Worm (Caenorhabditis elegans): ENCODE data around the gene sdz-27.

The sdz-27 gene

DNA sequence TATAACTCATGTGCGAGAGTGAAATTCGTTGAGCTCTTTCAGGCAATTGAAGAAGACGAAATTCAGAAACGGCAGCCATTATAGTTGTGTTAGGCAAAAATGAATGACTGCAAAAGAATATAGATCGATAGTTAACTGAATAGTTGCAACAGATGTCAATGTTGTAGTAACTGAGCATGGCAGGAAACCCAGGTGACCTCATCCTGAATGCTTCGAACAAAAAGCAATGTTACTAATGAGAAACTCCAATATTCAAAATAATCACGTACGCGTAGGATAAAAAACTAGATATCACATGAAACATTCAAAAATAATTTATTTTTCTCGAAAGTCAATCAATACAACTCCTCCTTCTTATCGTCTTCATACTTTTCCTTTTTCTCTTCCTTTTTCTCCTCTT, 24.4 kb upstream of the sdz-27 start, which contains the start of gene fbxb-9 (continued):
- TF ChIP-seq chd-7 (tag; optimal IDR thresholded peaks at IDR 0.05) = no peak
- no peak for TF ChIP-seq hsf-1 (GFP tag; IDR thresholded peaks at IDR 0.05)

DNA sequence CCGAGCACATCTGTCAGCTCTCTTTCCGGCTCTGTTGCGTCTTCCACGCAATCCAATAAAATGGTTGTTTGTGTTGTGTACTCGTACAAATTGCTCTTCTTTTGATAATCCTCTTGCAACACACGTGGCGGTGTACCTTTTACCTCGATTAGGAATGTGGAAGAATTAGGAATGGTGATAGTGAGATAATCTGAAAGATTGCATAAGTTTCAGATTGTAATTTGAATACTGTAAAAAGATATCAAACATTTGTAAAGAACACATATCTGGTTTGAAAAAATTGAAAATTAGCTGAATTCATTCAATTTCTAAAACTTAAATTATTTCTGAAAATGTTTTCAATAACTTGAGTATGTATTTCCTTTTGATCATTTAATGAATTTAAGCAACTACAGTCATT, 22.0 kb upstream of the sdz-27 start, which contains the start of gene C08F8.6:
TSS of gene C08F8.6 (minus strand) at position 101 of the 400 bp plus-strand sequence.
- 0 out of 2 replicates have a peak, but pooled peaks have one; percentile 44 for TF ChIP-seq lag-1 (GFP tag; IDR thresholded peaks at IDR 0.05)
- TF ChIP-seq lsy-27 (tag; optimal IDR thresholded peaks at IDR 0.05; ENCODE audit: borderline replicate concordance, insufficient read depth) = no peak

DNA sequence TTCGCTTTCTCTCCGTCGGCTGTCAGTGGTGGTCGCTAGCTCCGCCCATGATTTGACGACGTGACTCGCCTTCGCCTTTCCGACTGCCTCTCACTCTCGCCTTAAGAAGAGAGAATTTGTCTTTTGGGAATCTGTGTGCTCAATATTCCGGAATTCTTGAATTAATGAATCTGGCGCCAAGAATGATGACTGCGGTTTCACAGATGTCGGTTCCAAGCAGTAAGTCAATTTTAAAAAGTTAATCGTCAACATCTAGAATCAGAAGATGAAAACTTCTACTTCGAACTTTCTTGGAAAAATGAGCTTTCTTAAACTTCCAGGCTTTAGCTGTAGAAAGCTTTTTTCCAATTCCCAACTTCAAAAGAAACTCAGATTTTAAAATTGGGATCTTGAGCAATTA, 17.2 kb upstream of the sdz-27 start, which contains the start of gene nhr-67:
TSS of gene nhr-67 (plus strand) at position 97 of the 400 bp plus-strand sequence.
- no peak for TF ChIP-seq madf-3 (GFP tag; IDR thresholded peaks at IDR 0.05)
- no peak for TF ChIP-seq madf-6 (GFP tag; IDR thresholded peaks at IDR 0.05)
- TF ChIP-seq tlf-1 (GFP tag; optimal IDR thresholded peaks at IDR 0.05) = no peak
- TF ChIP-seq pbrm-1 (GFP tag; IDR thresholded peaks at IDR 0.05) = no peak
- TF ChIP-seq B0336.3 (GFP tag; IDR thresholded peaks at IDR 0.05) = no peak
- no peak for TF ChIP-seq mxl-1 (tag; optimal IDR thresholded peaks at IDR 0.05)
- no peak for TF ChIP-seq tbx-9 (tag; optimal IDR thresholded peaks at IDR 0.05; ENCODE audit: borderline replicate concordance)
- TF ChIP-seq hlh-12 (tag; optimal IDR thresholded peaks at IDR 0.05) = no peak
- TF ChIP-seq Y79H2A.3 (GFP tag; conservative IDR thresholded peaks at IDR 0.05) = no peak
- no peak for TF ChIP-seq snpc-1.3 (tag; optimal IDR thresholded peaks at IDR 0.05; ENCODE audit: insufficient read depth)
- TF ChIP-seq ztf-26 (tag; optimal IDR thresholded peaks at IDR 0.05) = no peak
- no peak for TF ChIP-seq C06A6.2 (GFP tag; conservative IDR thresholded peaks at IDR 0.05)
- no peak for TF ChIP-seq Y53F4B.3 (GFP tag; IDR thresholded peaks at IDR 0.05)
- TF ChIP-seq hlh-26 (GFP tag; conservative IDR thresholded peaks at IDR 0.05) = no peak
- TF ChIP-seq ets-4 (GFP tag; optimal IDR thresholded peaks at IDR 0.05) = no peak
- TF ChIP-seq nhr-179 (tag; optimal IDR thresholded peaks at IDR 0.05) = no peak
- no peak for TF ChIP-seq nfya-1 (tag; optimal IDR thresholded peaks at IDR 0.05; ENCODE audit: borderline replicate concordance, insufficient read depth)

DNA sequence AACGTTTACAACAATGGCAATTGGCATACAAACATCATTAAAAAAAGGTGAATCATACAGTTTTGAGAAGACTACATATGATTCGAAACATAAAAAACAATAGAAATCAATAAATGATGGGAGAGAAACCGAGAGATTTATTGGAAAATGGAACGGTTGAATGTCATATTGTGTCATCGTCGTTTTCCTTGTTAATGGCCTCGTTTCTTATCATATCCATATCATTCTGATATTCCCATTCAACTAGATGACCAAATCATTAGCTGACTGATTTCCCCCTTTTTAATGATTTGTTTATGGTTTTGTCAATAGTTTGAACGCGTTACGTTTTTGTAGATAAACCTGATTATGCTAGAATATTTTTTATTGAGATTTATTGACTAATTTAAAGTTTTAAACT, 12.1 kb upstream of the sdz-27 start:
- TF ChIP-seq ztf-26 (tag; optimal IDR thresholded peaks at IDR 0.05) = no peak

DNA sequence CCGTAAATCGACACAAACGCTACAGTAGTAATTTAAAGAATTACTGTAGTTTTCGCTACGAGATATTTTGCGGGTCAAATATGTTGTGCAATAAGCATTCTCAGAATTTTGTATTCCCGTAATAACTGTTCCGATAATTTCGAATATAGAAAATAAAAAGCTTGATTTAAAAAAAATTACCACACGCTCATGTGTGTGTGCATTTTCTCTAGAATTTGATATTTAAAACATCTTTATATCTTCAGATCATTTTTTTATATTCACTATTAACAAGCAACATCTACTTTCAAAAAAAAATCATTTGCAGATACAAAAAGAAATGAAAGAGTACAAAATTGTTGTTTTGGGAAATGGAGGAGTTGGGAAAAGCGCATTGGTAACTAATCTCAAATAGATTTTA, 9.9 kb upstream of the sdz-27 start, which contains the start of gene rap-3:
TSS of gene rap-3 (plus strand) at position 301 of the 400 bp plus-strand sequence.
- TF ChIP-seq Y95B8A.8 (GFP tag; IDR thresholded peaks at IDR 0.05) (no peak), F10E7.11 (tag; optimal IDR thresholded peaks at IDR 0.05) (no peak), die-1 (tag; optimal IDR thresholded peaks at IDR 0.05) (no peak), unc-62 (GFP tag; optimal IDR thresholded peaks at IDR 0.05) (no peak), mxl-1 (tag; optimal IDR thresholded peaks at IDR 0.05) (no peak), egrh-3 (GFP tag; IDR thresholded peaks at IDR 0.05) (no peak), mes-4 (tag; optimal IDR thresholded peaks at IDR 0.05) (no peak), lin-54 (GFP tag; optimal IDR thresholded peaks at IDR 0.05) (no peak), aptf-2 (GFP tag; conservative IDR thresholded peaks at IDR 0.05) (no peak)

DNA sequence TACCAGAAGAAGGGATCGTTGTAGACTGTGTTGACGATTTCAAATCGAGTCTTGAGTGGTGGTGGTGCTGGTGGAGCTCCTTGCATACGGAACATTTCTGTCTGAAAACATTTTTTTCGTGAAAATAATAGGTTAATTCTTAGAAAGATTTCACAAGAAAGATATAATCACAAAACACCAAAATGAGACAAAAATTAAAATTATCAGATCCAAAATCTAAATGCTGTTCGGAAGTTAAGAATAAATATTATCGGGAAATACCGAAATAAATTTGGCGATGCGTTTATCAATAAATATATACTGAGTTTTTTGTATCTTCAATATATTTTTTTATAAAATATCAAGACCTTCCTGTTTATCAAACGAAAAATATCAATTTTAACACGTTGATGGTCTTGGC, 8.3 kb upstream of the sdz-27 start, which contains the start of gene C08F8.9:
TSS of gene C08F8.9 (minus strand) at position 101 of the 400 bp plus-strand sequence.
- TF ChIP-seq unc-130 (GFP tag; optimal IDR thresholded peaks at IDR 0.05) (no peak), ets-4 (GFP tag; optimal IDR thresholded peaks at IDR 0.05) (no peak), D2030.7 (GFP tag; IDR thresholded peaks at IDR 0.05) (no peak), nhr-27 (tag; optimal IDR thresholded peaks at IDR 0.05) (no peak), lin-26 (GFP tag; IDR thresholded peaks at IDR 0.05) (no peak), aptf-3 (GFP tag; IDR thresholded peaks at IDR 0.05) (no peak), ceh-100 (GFP tag; IDR thresholded peaks at IDR 0.05) (no peak), hsf-1 (GFP tag; IDR thresholded peaks at IDR 0.05) (no peak), fkh-3 (tag; optimal IDR thresholded peaks at IDR 0.05) (no peak), madf-3 (GFP tag; IDR thresholded peaks at IDR 0.05) (no peak), cebp-2 (GFP tag; IDR thresholded peaks at IDR 0.05) (no peak), rpc-1 (optimal IDR thresholded peaks at IDR 0.05) (no peak), rpc-1 (tag; optimal IDR thresholded peaks at IDR 0.05) (no peak), mcd-1 (GFP tag; IDR thresholded peaks at IDR 0.05) (no peak), F10E7.11 (tag; optimal IDR thresholded peaks at IDR 0.05) (no peak), hlh-26 (GFP tag; conservative IDR thresholded peaks at IDR 0.05) (no peak), hmg-20 (GFP tag; IDR thresholded peaks at IDR 0.05) (no peak)
